Fruit fly (Drosophila melanogaster) whole organism, embryonic: ENCODE results near the gene Plod.

Experiments
- BEAF-32 ChIP-seq: fragments of 200-800 bp; sonication (Bioruptor generic); optimal IDR thresholded peaks from 3 replicates; lab custom pipeline; 2017; ENCODE audit warnings: missing biosample characterization, missing genetic modification characterization, mild to moderate bottlenecking, moderate library complexity, missing genetic modification reagents
- Bgb ChIP-seq: fragments of 200-800 bp; sonication (Bioruptor generic); IDR thresholded peaks from 2 replicates; pipeline ENCODE4 v1.3.6; 2022; ENCODE audit warnings: missing biosample characterization, missing genetic modification characterization; ENCODE audit not compliant: partially characterized antibody
- Bteb2 ChIP-seq: fragments of 200-800 bp; sonication (Bioruptor generic); optimal IDR thresholded peaks from 2 replicates; lab custom pipeline; 2016; ENCODE audit warnings: missing biosample characterization, missing genetic modification characterization
- CG10462 ChIP-seq: fragments of 200-800 bp; sonication (Bioruptor generic); optimal IDR thresholded peaks from 2 replicates; lab custom pipeline; 2016; ENCODE audit warnings: missing biosample characterization, missing genetic modification characterization
- CG10959 ChIP-seq: fragments of 200-800 bp; sonication (Bioruptor generic); IDR thresholded peaks from 2 replicates; pipeline ENCODE4 v1.3.6; 2022; ENCODE audit warnings: missing biosample characterization, missing genetic modification characterization
- CG11456 ChIP-seq: fragments of 200-800 bp; sonication (Bioruptor generic); IDR thresholded peaks from 3 replicates; pipeline ENCODE4 v1.3.6; 2022; ENCODE audit warnings: missing biosample characterization, missing genetic modification characterization
- CG11696 ChIP-seq: fragments of 200-800 bp; sonication (Bioruptor generic); IDR thresholded peaks from 2 replicates; pipeline ENCODE4 v1.3.6; 2022; ENCODE audit warnings: missing biosample characterization, missing genetic modification characterization
- CG12155 ChIP-seq: fragments of 200-800 bp; sonication (Bioruptor generic); optimal IDR thresholded peaks from 3 replicates; lab custom pipeline; 2016; ENCODE audit warnings: missing biosample characterization, missing genetic modification characterization
- CG12236 ChIP-seq: fragments of 200-800 bp; sonication (Bioruptor generic); optimal IDR thresholded peaks from 2 replicates; lab custom pipeline; 2016; ENCODE audit warnings: missing biosample characterization, missing genetic modification characterization
- CG13123 ChIP-seq: fragments of 200-800 bp; sonication (Bioruptor generic); optimal IDR thresholded peaks from 2 replicates; lab custom pipeline; 2016; ENCODE audit warnings: missing biosample characterization, missing genetic modification characterization
- CG15269 ChIP-seq: fragments of 200-800 bp; sonication (Bioruptor generic); optimal IDR thresholded peaks from 2 replicates; lab custom pipeline; 2018; ENCODE audit warnings: missing biosample characterization, mild to moderate bottlenecking, missing genetic modification characterization, moderate library complexity
- CG15696 ChIP-seq: fragments of 200-800 bp; sonication (Bioruptor generic); optimal IDR thresholded peaks from 2 replicates; lab custom pipeline; 2019; ENCODE audit warnings: missing biosample characterization, mild to moderate bottlenecking, missing genetic modification characterization, moderate library complexity
- CG16779 ChIP-seq: fragments of 200-800 bp; sonication (Bioruptor generic); IDR thresholded peaks from 2 replicates; pipeline ENCODE4 v1.3.6; 2022; ENCODE audit warnings: missing biosample characterization, missing genetic modification characterization
- CG2712 ChIP-seq: fragments of 200-800 bp; optimal IDR thresholded peaks from 3 replicates; lab custom pipeline; 2019; ENCODE audit warnings: missing biosample characterization, mild to moderate bottlenecking, missing genetic modification characterization, moderate library complexity
- CG3065 ChIP-seq: fragments of 200-800 bp; sonication (Bioruptor generic); optimal IDR thresholded peaks from 2 replicates; lab custom pipeline; 2016; ENCODE audit warnings: missing biosample characterization, missing genetic modification characterization
- CG31441 ChIP-seq: fragments of 200-800 bp; sonication (Bioruptor generic); IDR thresholded peaks from 2 replicates; pipeline ENCODE4 v1.3.6; 2022; ENCODE audit warnings: missing biosample characterization, missing genetic modification characterization
- CG3163 ChIP-seq: fragments of 200-800 bp; sonication (Bioruptor generic); optimal IDR thresholded peaks from 3 replicates; lab custom pipeline; 2016; ENCODE audit warnings: missing biosample characterization, missing genetic modification characterization
- CG3281 ChIP-seq: fragments of 200-800 bp; sonication (Bioruptor generic); optimal IDR thresholded peaks from 3 replicates; lab custom pipeline; 2017; ENCODE audit warnings: missing biosample characterization, mild to moderate bottlenecking, missing genetic modification characterization
- CG3726 ChIP-seq: fragments of 200-800 bp; sonication (Bioruptor generic); IDR thresholded peaks from 3 replicates; pipeline ENCODE4, ENCODE4 v1.3.6; 2022; ENCODE audit warnings: missing biosample characterization, missing genetic modification characterization
- CG5180 ChIP-seq: fragments of 200-800 bp; sonication (Bioruptor generic); optimal IDR thresholded peaks from 3 replicates; lab custom pipeline; 2017; ENCODE audit warnings: missing biosample characterization, missing genetic modification characterization, mild to moderate bottlenecking, moderate library complexity, missing genetic modification reagents
- CG6765 ChIP-seq: fragments of 200-800 bp; sonication (Bioruptor generic); optimal IDR thresholded peaks from 3 replicates; lab custom pipeline; 2017; ENCODE audit warnings: missing biosample characterization, mild to moderate bottlenecking, missing genetic modification characterization
- CG7372 ChIP-seq: fragments of 200-800 bp; sonication (Bioruptor generic); IDR thresholded peaks from 2 replicates; pipeline ENCODE4 v1.3.6; 2022; ENCODE audit warnings: missing biosample characterization, missing genetic modification characterization
- CG7928 ChIP-seq: fragments of 200-800 bp; sonication (Bioruptor generic); optimal IDR thresholded peaks from 2 replicates; lab custom pipeline; 2017; ENCODE audit warnings: missing biosample characterization, mild to moderate bottlenecking, missing genetic modification characterization
- Dll ChIP-seq: fragments of 200-800 bp; sonication (Bioruptor generic); IDR thresholded peaks from 4 replicates; pipeline ENCODE4 v1.3.6; 2022; ENCODE audit warnings: missing biosample characterization, missing genetic modification characterization; ENCODE audit not compliant: partially characterized antibody
- Doc2 ChIP-seq: fragments of 200-800 bp; sonication (Bioruptor generic); IDR thresholded peaks from 2 replicates; pipeline ENCODE4 v1.3.6; 2022; ENCODE audit warnings: missing biosample characterization, missing genetic modification characterization
- Elba2 ChIP-seq: fragments of 200-800 bp; sonication (Bioruptor generic); optimal IDR thresholded peaks from 3 replicates; lab custom pipeline; 2016; ENCODE audit warnings: missing biosample characterization, missing genetic modification characterization
- HLHmδ ChIP-seq: fragments of 200-800 bp; sonication (Bioruptor generic); optimal IDR thresholded peaks from 2 replicates; lab custom pipeline; 2018; ENCODE audit warnings: missing biosample characterization, mild to moderate bottlenecking, missing genetic modification characterization, moderate library complexity
- MESR4 ChIP-seq: fragments of 200-800 bp; sonication (Bioruptor generic); optimal IDR thresholded peaks from 2 replicates; lab custom pipeline; 2018; ENCODE audit warnings: missing biosample characterization, mild to moderate bottlenecking, missing genetic modification characterization, moderate library complexity
- Med ChIP-seq: fragments of 200-800 bp; sonication (Bioruptor generic); peaks from one replicate; lab custom pipeline; 2016; ENCODE audit warnings: missing biosample characterization, missing genetic modification characterization, mild to moderate bottlenecking, inconsistent platforms, moderate library complexity
- Mrtf ChIP-seq: fragments of 200-800 bp; sonication (Bioruptor generic); IDR thresholded peaks from 3 replicates; pipeline ENCODE4 v1.3.6; 2022; ENCODE audit warnings: missing biosample characterization, missing genetic modification characterization
- NC2β ChIP-seq: fragments of 200-800 bp; sonication (Bioruptor generic); optimal IDR thresholded peaks from 2 replicates; lab custom pipeline; 2016; ENCODE audit warnings: missing biosample characterization, missing genetic modification characterization
- Neu2 ChIP-seq: fragments of 200-800 bp; sonication (Bioruptor generic); optimal IDR thresholded peaks from 3 replicates; lab custom pipeline; 2016; ENCODE audit warnings: missing biosample characterization, missing genetic modification characterization, borderline replicate concordance
- Side ChIP-seq: fragments of 200-800 bp; sonication (Bioruptor generic); optimal IDR thresholded peaks from 2 replicates; lab custom pipeline; 2016; ENCODE audit warnings: missing biosample characterization, missing genetic modification characterization
- Xrp1 ChIP-seq: fragments of 200-800 bp; sonication (Bioruptor generic); IDR thresholded peaks from 2 replicates; pipeline ENCODE4 v1.3.6; 2022; ENCODE audit warnings: missing biosample characterization, missing genetic modification characterization
- YL-1 ChIP-seq: fragments of 200-800 bp; sonication (Bioruptor generic); optimal IDR thresholded peaks from 3 replicates; lab custom pipeline; 2017; ENCODE audit warnings: missing biosample characterization, mild to moderate bottlenecking, missing genetic modification characterization
- cas ChIP-seq: fragments of 200-800 bp; sonication (Bioruptor generic); IDR thresholded peaks from 2 replicates; pipeline ENCODE4 v1.3.6; 2022; ENCODE audit warnings: missing biosample characterization, missing genetic modification characterization
- crp ChIP-seq, 2 experiments: fragments of 200-800 bp; sonication (Bioruptor generic); optimal IDR thresholded peaks; 2 replicates in 1 of 2; 3 replicates in 1 of 2; lab custom pipeline; 2017; ENCODE audit warnings: missing biosample characterization in 2 of 2, missing genetic modification characterization in 2 of 2, mild to moderate bottlenecking in 1 of 2, moderate library complexity in 1 of 2
- dan ChIP-seq: fragments of 200-800 bp; sonication (Bioruptor generic); IDR thresholded peaks from 2 replicates; pipeline ENCODE4 v1.3.6; 2022; ENCODE audit warnings: missing biosample characterization, missing genetic modification characterization
- fru ChIP-seq: fragments of >200 bp; optimal IDR thresholded peaks from 2 replicates; lab custom pipeline; 2017
- gfzf ChIP-seq: fragments of 200-800 bp; sonication (Bioruptor generic); optimal IDR thresholded peaks from 2 replicates; lab custom pipeline; 2016; ENCODE audit warnings: missing biosample characterization, mild to moderate bottlenecking, missing genetic modification characterization, moderate library complexity
- gsb-n ChIP-seq: fragments of 200-800 bp; sonication (Bioruptor generic); optimal IDR thresholded peaks from 3 replicates; lab custom pipeline; 2018; ENCODE audit warnings: missing biosample characterization, mild to moderate bottlenecking, missing genetic modification characterization
- inv ChIP-seq: fragments of 200-800 bp; sonication (Bioruptor generic); IDR thresholded peaks from 2 replicates; pipeline ENCODE4 v1.3.6; 2022; ENCODE audit warnings: missing biosample characterization, missing genetic modification characterization; ENCODE audit not compliant: partially characterized antibody
- lab ChIP-seq: fragments of 200-800 bp; sonication (Bioruptor generic); optimal IDR thresholded peaks from 3 replicates; lab custom pipeline; 2017; ENCODE audit warnings: missing biosample characterization, missing genetic modification characterization, mild to moderate bottlenecking, moderate library complexity, missing genetic modification reagents
- nerfin-1 ChIP-seq: fragments of 200-800 bp; sonication (Bioruptor generic); optimal IDR thresholded peaks from 3 replicates; lab custom pipeline; 2019; ENCODE audit warnings: missing biosample characterization, mild to moderate bottlenecking, missing genetic modification characterization, moderate library complexity
- nom ChIP-seq: fragments of 200-800 bp; sonication (Bioruptor generic); optimal IDR thresholded peaks from 2 replicates; lab custom pipeline; 2017; ENCODE audit warnings: missing biosample characterization, missing genetic modification characterization, mild to moderate bottlenecking, moderate library complexity, missing genetic modification reagents
- sim ChIP-seq: fragments of 200-800 bp; sonication (Bioruptor generic); IDR thresholded peaks from 2 replicates; pipeline ENCODE4 v1.3.6; 2022; ENCODE audit warnings: missing biosample characterization, missing genetic modification characterization
- stc ChIP-seq: fragments of 200-800 bp; sonication (Bioruptor generic); IDR thresholded peaks from 2 replicates; pipeline ENCODE4 v1.3.6; 2022; ENCODE audit warnings: missing biosample characterization, missing genetic modification characterization
- wdn ChIP-seq: fragments of 200-800 bp; sonication (Bioruptor generic); IDR thresholded peaks from 2 replicates; pipeline ENCODE4 v1.3.6; 2022; ENCODE audit warnings: missing biosample characterization, missing genetic modification characterization
- yki ChIP-seq: fragments of >200 bp; optimal IDR thresholded peaks from 3 replicates; lab custom pipeline; 2018
- z ChIP-seq: fragments of 200-800 bp; sonication (Bioruptor generic); IDR thresholded peaks from 3 replicates; pipeline ENCODE4 v1.3.6; 2022; ENCODE audit warnings: missing biosample characterization, missing genetic modification characterization

The Plod gene

DNA sequence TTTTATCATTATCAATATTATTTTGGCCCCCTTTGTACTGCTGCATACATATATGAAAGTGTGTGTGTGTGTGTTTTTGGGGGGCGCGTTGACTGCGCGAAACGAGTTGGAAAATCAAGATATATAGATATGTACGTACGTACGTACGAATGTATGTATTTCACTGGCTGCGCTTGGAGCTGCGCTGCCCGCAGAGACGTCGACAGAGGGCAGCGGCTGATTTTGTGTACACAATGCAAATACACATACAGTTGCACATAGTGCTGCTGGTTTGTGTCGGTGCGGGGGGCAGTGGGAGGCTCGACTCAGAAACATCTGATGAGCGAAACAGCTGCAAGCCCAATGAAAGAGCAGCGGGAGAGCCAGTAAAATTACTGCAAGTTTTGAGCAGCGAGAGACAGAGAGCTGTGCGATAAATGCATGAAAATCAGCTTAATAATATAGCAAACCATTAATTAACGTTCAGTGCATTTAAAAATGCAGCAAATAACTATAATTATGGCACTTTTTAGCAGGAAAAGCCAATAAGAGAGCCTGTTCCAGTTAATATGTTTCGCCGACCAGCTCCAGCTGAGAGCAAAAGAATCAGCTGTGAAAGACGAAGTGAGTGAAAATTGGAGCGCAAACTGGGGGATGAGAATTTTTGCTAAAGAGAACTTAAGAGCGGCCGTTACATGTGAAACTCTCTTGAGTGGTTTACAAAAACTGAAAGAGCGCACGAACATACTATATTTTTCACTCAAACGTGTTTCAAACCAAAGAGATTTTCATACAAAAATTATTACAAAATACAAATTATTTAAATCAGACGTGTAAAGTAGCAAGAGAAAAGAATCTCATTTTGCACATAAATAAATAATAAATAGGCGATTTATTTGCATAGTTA, 41.8 kb upstream of the Plod start (continued):
- no peak for TF ChIP-seq CG12155 (GFP tag; lab: Kevin White, UChicago)
- peak; percentile 39; the same call in 1 of the 2 replicates for TF ChIP-seq Xrp1
- TF ChIP-seq Bgb (GFP tag; lab: Robert Waterston, UW): no peak
- TF ChIP-seq gfzf (GFP tag; lab: Kevin White, UChicago): no peak
- TF ChIP-seq crp (GFP tag; optimal IDR thresholded peaks at IDR 0.05; lab: Kevin White, UChicago): peak in 1 of 2 experiments; percentile 78
- peak; percentile 13 for TF ChIP-seq NC2β (GFP tag; lab: Kevin White, UChicago)
- TF ChIP-seq gsb-n (tag; lab: Kevin White, UChicago): peak; percentile 25
- peak; percentile 74 for TF ChIP-seq Med (GFP tag; lab: Kevin White, UChicago)
- TF ChIP-seq MESR4 (GFP tag; lab: Kevin White, UChicago): no peak
- no peak for TF ChIP-seq CG13123
- no peak for TF ChIP-seq CG2712 (tag; lab: Kevin White, UChicago)
- TF ChIP-seq Neu2 (GFP tag; lab: Kevin White, UChicago): no peak
- TF ChIP-seq CG6765 (GFP tag; lab: Kevin White, UChicago): no peak
- TF ChIP-seq CG3163 (GFP tag; lab: Kevin White, UChicago): peak; percentile 94
- TF ChIP-seq CG31441: no peak
- TF ChIP-seq inv (GFP tag; lab: Robert Waterston, UW): no peak
- no peak for TF ChIP-seq CG12236 (GFP tag; lab: Kevin White, UChicago)
- no peak for TF ChIP-seq wdn
- TF ChIP-seq Elba2 (GFP tag; lab: Kevin White, UChicago): peak; percentile 40
- peak; percentile 50; the same call in 1 of the 4 replicates for TF ChIP-seq Dll
- peak; percentile 50 for TF ChIP-seq yki (lab: Kevin White, UChicago)
- peak; percentile 80 for TF ChIP-seq nom (GFP tag; lab: Kevin White, UChicago)
- TF ChIP-seq stc: peak; percentile 36; the same call in 1 of the 2 replicates
- no peak for TF ChIP-seq CG15696
- TF ChIP-seq Doc2 (GFP tag; lab: Robert Waterston, UW): no peak
- TF ChIP-seq CG7928 (GFP tag; lab: Kevin White, UChicago): no peak
- TF ChIP-seq Side: peak; percentile 46
- TF ChIP-seq YL-1 (GFP tag; lab: Kevin White, UChicago): no peak
- TF ChIP-seq CG5180 (GFP tag; lab: Kevin White, UChicago): no peak
- no peak for TF ChIP-seq CG11456 (GFP tag; lab: Robert Waterston, UW)
- no peak for TF ChIP-seq CG3065 (GFP tag; lab: Kevin White, UChicago)
- no peak for TF ChIP-seq Mrtf (GFP tag; lab: Robert Waterston, UW)
- TF ChIP-seq BEAF-32 (GFP tag; lab: Kevin White, UChicago): no peak
- TF ChIP-seq lab (GFP tag; lab: Kevin White, UChicago): peak; percentile 53
- peak; percentile 96 for TF ChIP-seq z (GFP tag; lab: Robert Waterston, UW)
- no peak for TF ChIP-seq CG3281 (GFP tag; lab: Kevin White, UChicago)
- peak; percentile 47 for TF ChIP-seq nerfin-1 (tag; lab: Kevin White, UChicago)
- TF ChIP-seq CG16779 (GFP tag; lab: Robert Waterston, UW): no peak
- no peak for TF ChIP-seq CG15269 (tag; lab: Kevin White, UChicago)
- TF ChIP-seq Bteb2 (GFP tag; lab: Kevin White, UChicago): no peak
- TF ChIP-seq CG3726 (GFP tag; lab: Robert Waterston, UW): no peak
- TF ChIP-seq sim (GFP tag; lab: Robert Waterston, UW): peak; percentile 27; the same call in 1 of the 2 replicates
- TF ChIP-seq dan (GFP tag; lab: Robert Waterston, UW): no peak
- no peak for TF ChIP-seq CG7372
- peak; percentile 91 for TF ChIP-seq HLHmδ (GFP tag; lab: Kevin White, UChicago)
- TF ChIP-seq cas (GFP tag; lab: Robert Waterston, UW): no peak
- no peak for TF ChIP-seq CG10462 (GFP tag; lab: Kevin White, UChicago)
- no peak for TF ChIP-seq fru (lab: Kevin White, UChicago)
- TF ChIP-seq CG11696 (GFP tag; lab: Robert Waterston, UW): peak; percentile 70
- TF ChIP-seq CG10959 (GFP tag; lab: Robert Waterston, UW): no peak
